Worm (Caenorhabditis elegans) whole organism, midembryonic: ENCODE data around the gene unc-61.

Experiments
- T22C8.4 ChIP-seq: fragments of 200-800 bp; sonication (Bioruptor generic); IDR thresholded peaks from 2 replicates; pipeline ENCODE4 v1.3.6; 2022; ENCODE audit warnings: missing genetic modification characterization, missing compliant biosample characterization
- cog-1 ChIP-seq: sonication (generic microtip); optimal IDR thresholded peaks from 2 replicates; lab custom pipeline; 2016; ENCODE audit warnings: missing genetic modification characterization, missing compliant biosample characterization
- flt-1 ChIP-seq: fragments of 200-800 bp; sonication (Bioruptor generic); IDR thresholded peaks from 2 replicates; pipeline ENCODE4 v1.3.6; 2022; ENCODE audit warnings: missing genetic modification characterization, missing compliant biosample characterization
- klf-2 ChIP-seq: fragments of 200-800 bp; sonication (Bioruptor generic); conservative IDR thresholded peaks from 2 replicates; pipeline ENCODE4 v1.3.6; 2022; ENCODE audit warnings: missing genetic modification reagents, missing genetic modification characterization, missing compliant biosample characterization
- med-1 ChIP-seq: sonication (generic microtip); optimal IDR thresholded peaks from 2 replicates; lab custom pipeline; 2017; ENCODE audit warnings: missing genetic modification characterization, mild to moderate bottlenecking, missing compliant biosample characterization, antibody characterized with exemption, missing genetic modification reagents; ENCODE audit not compliant: insufficient read depth
- ref-1 ChIP-seq: fragments of 200-800 bp; sonication (Bioruptor generic); conservative IDR thresholded peaks from 2 replicates; pipeline ENCODE4 v1.3.6; 2022; ENCODE audit warnings: missing genetic modification reagents, missing genetic modification characterization, missing compliant biosample characterization
- tab-1 ChIP-seq: fragments of 200-800 bp; sonication (Bioruptor generic); IDR thresholded peaks from 2 replicates; pipeline ENCODE4 v1.3.6; 2022; ENCODE audit warnings: missing genetic modification characterization, missing compliant biosample characterization
- ztf-23 ChIP-seq: fragments of 200-800 bp; sonication (Bioruptor generic); IDR thresholded peaks from 2 replicates; pipeline ENCODE4 v1.3.6; 2022; ENCODE audit warnings: missing genetic modification reagents, missing genetic modification characterization, missing compliant biosample characterization
- ztf-29 ChIP-seq: fragments of 200-800 bp; sonication (Bioruptor generic); IDR thresholded peaks from 2 replicates; pipeline ENCODE4 v1.3.6; 2022; ENCODE audit warnings: missing genetic modification reagents, missing genetic modification characterization, missing compliant biosample characterization

unc-61 gene

ce11 chrV:14741233-14741632 is 7.2 kb upstream of the unc-61 start, which contains the start of gene Y50E8A.6:
Gene Y50E8A.6 (minus strand): TSS chrV:14741333.
- no peak for TF ChIP-seq flt-1 (GFP tag; lab: Robert Waterston, UW)

DNA sequence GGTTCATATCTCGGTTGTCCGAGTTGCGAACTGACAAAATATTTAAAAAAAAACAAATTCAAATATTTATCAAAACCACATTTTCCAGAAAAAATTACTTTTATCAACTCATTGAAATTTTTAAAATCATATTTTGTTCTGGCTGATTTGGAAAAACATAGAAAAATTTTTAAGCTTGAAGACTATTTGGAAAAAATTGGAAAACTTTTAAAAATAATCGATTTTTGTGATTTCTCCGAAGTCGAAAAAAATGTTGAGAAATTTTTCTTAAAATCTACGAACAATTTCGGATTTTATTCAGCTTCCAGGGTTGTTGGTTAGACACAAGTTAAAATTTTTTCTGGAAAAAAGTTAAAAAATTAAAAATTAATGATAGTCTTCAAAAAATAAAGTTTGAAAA is 2.8 kb upstream of the unc-61 start, which contains the start of gene Y50E8A.5:
TSS of gene Y50E8A.5 (minus strand) at position 101 of the 400 bp plus-strand sequence.
- TF ChIP-seq cog-1 (tag; lab: Kevin White, UChicago) (no peak), ref-1 (no peak), klf-2 (GFP tag; lab: Robert Waterston, UW) (no peak), T22C8.4 (GFP tag; lab: Robert Waterston, UW) (no peak), ztf-29 (GFP tag; lab: Robert Waterston, UW) (no peak), tab-1 (GFP tag; lab: Robert Waterston, UW) (no peak), med-1 (GFP tag; lab: Kevin White, UChicago) (no peak)

DNA sequence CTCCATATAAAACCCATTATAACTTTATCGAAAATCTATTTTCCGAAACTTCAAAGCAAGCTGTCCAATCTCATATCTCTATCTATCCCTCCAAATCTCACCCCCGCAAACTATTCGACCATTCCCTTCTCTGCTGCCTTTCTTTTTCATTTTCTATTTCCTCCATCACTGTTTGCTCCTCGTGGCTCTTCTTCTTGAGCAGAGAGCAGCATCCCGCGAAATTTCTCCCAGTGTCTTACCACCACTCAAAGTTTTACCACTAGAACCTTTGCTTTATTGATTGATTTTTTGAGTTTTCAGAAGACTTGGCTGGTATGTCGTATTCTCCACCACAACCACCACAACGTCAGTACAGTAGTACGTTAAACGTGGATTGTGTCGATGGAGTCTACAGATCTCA is 4.7 kb downstream of the unc-61 start, which contains the start of gene oig-3:
TSS of gene oig-3 (plus strand) at position 301 of the 400 bp plus-strand sequence.
- TF ChIP-seq med-1 (GFP tag; lab: Kevin White, UChicago) (no peak), klf-2 (GFP tag; lab: Robert Waterston, UW) (no peak), T22C8.4 (GFP tag; lab: Robert Waterston, UW) (no peak), ztf-29 (GFP tag; lab: Robert Waterston, UW) (no peak), ref-1 (no peak), ztf-23 (no peak), cog-1 (tag; lab: Kevin White, UChicago) (no peak), flt-1 (GFP tag; lab: Robert Waterston, UW) (no peak)

DNA sequence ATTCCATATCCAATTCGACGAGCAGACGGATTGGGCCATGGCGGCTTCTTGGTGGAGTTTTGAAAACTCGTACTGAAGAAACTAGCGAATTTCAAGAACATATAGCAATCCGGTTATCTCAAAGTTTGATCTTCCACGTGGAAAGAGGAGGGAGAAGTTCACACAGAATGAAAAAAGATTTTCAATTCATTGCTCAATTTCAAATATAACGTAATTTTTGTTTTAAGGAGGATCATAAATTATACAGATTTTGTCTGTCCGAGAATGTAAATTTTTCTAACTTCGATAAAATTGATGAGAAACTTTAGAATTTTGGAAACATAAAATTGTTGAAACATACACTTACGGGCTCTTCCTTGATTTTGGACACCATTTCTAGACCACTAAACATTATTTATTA is 5.3 kb downstream of the unc-61 start, which contains the start of gene Y50E8A.2:
TSS of gene Y50E8A.2 (minus strand) at position 101 of the 400 bp plus-strand sequence.
- TF ChIP-seq flt-1 (GFP tag; lab: Robert Waterston, UW) (no peak), klf-2 (GFP tag; lab: Robert Waterston, UW) (no peak), ref-1 (no peak), T22C8.4 (GFP tag; lab: Robert Waterston, UW) (no peak), ztf-29 (GFP tag; lab: Robert Waterston, UW) (no peak), ztf-23 (no peak), med-1 (GFP tag; lab: Kevin White, UChicago) (no peak), tab-1 (GFP tag; lab: Robert Waterston, UW) (no peak), cog-1 (tag; lab: Kevin White, UChicago) (no peak)

- TF ChIP-seq med-1 (GFP tag; lab: Kevin White, UChicago) (no peak), ztf-23 (no peak), ztf-29 (GFP tag; lab: Robert Waterston, UW) (no peak), tab-1 (GFP tag; lab: Robert Waterston, UW) (no peak), flt-1 (GFP tag; lab: Robert Waterston, UW) (no peak), ref-1 (no peak), T22C8.4 (GFP tag; lab: Robert Waterston, UW) (no peak), cog-1 (tag; lab: Kevin White, UChicago) (no peak), klf-2 (GFP tag; lab: Robert Waterston, UW) (no peak)
Measured at ce11 chrV:14726596-14726995, 7.4 kb downstream of the unc-61 start, which contains the start of gene Y50E8A.1. Gene Y50E8A.1 (plus strand): TSS chrV:14726896.

DNA sequence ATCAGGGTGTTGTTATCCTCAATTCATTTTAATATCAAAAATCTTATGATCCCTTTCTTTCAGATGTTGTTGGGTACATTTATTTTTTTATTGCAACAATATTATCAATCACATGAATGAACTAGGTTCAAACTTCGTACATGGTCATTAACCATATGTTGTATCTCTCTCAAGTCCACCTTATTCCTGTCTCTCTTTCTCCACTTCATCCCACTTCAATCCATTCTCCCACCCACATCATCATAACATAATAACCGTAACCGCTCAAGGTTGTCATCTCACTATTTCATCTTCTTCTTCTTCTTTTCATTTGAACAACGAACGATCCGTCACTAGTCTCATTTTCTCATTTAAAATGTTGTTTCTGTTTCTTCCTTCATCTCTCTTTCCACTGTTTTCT is 8.6 kb downstream of the unc-61 start:
- TF ChIP-seq ref-1 (no peak), flt-1 (GFP tag; lab: Robert Waterston, UW) (no peak)

DNA sequence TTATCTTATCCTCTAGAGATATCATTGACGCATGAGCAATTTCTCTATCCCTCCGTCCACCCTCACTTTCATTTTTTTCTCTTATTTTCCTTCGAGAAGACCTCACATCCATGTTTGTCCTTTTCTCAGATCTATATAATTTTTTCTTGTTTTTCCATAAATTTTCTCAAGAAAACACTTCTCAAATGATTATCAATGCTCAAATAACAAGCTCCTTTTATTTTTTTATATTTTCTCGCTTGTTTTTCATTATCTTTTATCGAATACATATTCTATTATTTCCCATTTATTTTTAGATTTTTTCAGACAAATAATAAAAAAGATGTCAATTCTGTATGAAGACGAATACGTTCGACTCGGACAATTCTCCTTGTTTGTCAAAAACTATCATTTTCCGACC is 11.0 kb downstream of the unc-61 start, which contains the start of gene R08A2.7:
TSS of gene R08A2.7 (plus strand) at position 301 of the 400 bp plus-strand sequence.
- TF ChIP-seq klf-2 (GFP tag; lab: Robert Waterston, UW) (no peak), flt-1 (GFP tag; lab: Robert Waterston, UW) (no peak), ztf-23 (no peak), tab-1 (GFP tag; lab: Robert Waterston, UW) (no peak), cog-1 (tag; lab: Kevin White, UChicago) (no peak), med-1 (GFP tag; lab: Kevin White, UChicago) (no peak), ztf-29 (GFP tag; lab: Robert Waterston, UW) (no peak), ref-1 (no peak), T22C8.4 (GFP tag; lab: Robert Waterston, UW) (no peak)

DNA sequence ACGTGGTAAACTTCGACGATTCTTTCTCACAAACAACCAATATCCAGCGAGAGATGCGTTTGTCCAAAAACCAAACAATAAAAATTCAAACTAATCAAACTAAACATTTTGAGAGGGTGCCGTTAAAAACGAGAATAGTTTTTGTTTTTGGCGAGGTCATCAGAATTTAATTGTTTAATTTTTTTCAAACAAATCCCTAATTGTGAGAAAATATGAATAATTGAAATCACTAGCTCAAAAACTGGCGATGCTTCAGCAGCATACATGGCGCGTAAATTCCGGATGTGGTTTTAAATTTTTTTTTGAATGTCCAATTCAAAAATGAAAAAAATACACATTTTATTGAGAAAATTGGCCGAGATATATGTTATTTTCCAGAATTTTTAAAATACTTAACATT is 14.5 kb downstream of the unc-61 start, which contains the start of gene R08A2.1:
TSS of gene R08A2.1 (minus strand) at position 101 of the 400 bp plus-strand sequence.
- TF ChIP-seq ref-1 = no peak
- no peak for TF ChIP-seq tab-1 (GFP tag; lab: Robert Waterston, UW)
- no peak for TF ChIP-seq ztf-29 (GFP tag; lab: Robert Waterston, UW)
- TF ChIP-seq med-1 (GFP tag; lab: Kevin White, UChicago) = no peak
- TF ChIP-seq cog-1 (tag; lab: Kevin White, UChicago) = no peak
- TF ChIP-seq klf-2 (GFP tag; lab: Robert Waterston, UW) = no peak
- TF ChIP-seq ztf-23 = no peak
- TF ChIP-seq flt-1 (GFP tag; lab: Robert Waterston, UW) = no peak
- no peak for TF ChIP-seq T22C8.4 (GFP tag; lab: Robert Waterston, UW)

DNA sequence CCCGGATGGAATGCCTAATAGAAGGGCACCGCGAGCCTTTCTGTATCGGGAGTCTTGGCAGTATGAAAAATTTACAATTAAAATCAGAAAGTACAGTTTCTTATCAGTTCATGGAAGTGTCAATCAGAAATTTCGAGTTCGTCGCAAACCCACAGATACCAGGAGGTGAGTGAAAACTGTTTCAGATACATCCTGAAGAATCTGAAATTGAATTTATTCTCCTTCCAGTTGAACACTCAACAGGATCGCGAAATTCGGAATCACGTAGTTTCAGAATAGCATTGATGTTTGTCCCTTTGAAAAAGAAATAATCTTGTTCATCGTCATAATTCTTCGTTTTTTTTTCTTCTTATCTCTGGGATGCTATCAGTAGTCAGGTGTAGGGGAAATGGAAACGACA is 17.9 kb downstream of the unc-61 start, which contains the start of gene fbxa-147:
TSS of gene fbxa-147 (plus strand) at position 386 of the 400 bp plus-strand sequence.
- TF ChIP-seq med-1 (GFP tag; lab: Kevin White, UChicago) = no peak
- TF ChIP-seq tab-1 (GFP tag; lab: Robert Waterston, UW) = no peak
- no peak for TF ChIP-seq flt-1 (GFP tag; lab: Robert Waterston, UW)
- TF ChIP-seq ztf-23 = no peak
- TF ChIP-seq T22C8.4 (GFP tag; lab: Robert Waterston, UW) = no peak
- no peak for TF ChIP-seq ztf-29 (GFP tag; lab: Robert Waterston, UW)
- TF ChIP-seq cog-1 (tag; lab: Kevin White, UChicago) = no peak
- no peak for TF ChIP-seq ref-1
- TF ChIP-seq klf-2 (GFP tag; lab: Robert Waterston, UW) = no peak

ce11 chrV:14715608-14716007 is 18.4 kb downstream of the unc-61 start, which contains the start of gene R08A2.2:
Gene R08A2.2 (minus strand): TSS chrV:14715708.
- TF ChIP-seq flt-1 (GFP tag; lab: Robert Waterston, UW) (no peak), med-1 (GFP tag; lab: Kevin White, UChicago) (no peak), cog-1 (tag; lab: Kevin White, UChicago) (no peak), klf-2 (GFP tag; lab: Robert Waterston, UW) (no peak), ztf-23 (no peak), tab-1 (GFP tag; lab: Robert Waterston, UW) (no peak), T22C8.4 (GFP tag; lab: Robert Waterston, UW) (no peak), ref-1 (no peak), ztf-29 (GFP tag; lab: Robert Waterston, UW) (no peak)
